Fruit fly (Drosophila melanogaster) whole organism, embryonic: ENCODE results near the gene CG13898.

Source experiments
- Ada2b ChIP-seq: fragments of 200-800 bp; sonication (Bioruptor generic); IDR thresholded peaks from 2 replicates; pipeline ENCODE4 v1.3.6; 2022; ENCODE audit warnings: missing biosample characterization, missing genetic modification characterization
- CG10959 ChIP-seq: fragments of 200-800 bp; sonication (Bioruptor generic); IDR thresholded peaks from 2 replicates; pipeline ENCODE4 v1.3.6; 2022; ENCODE audit warnings: missing biosample characterization, missing genetic modification characterization
- CG10979 ChIP-seq: fragments of 200-800 bp; sonication (Bioruptor generic); optimal IDR thresholded peaks from 2 replicates; lab custom pipeline; 2018; ENCODE audit warnings: missing biosample characterization, mild to moderate bottlenecking, missing genetic modification characterization, moderate library complexity
- CG12071 ChIP-seq: fragments of 200-800 bp; sonication (Bioruptor generic); optimal IDR thresholded peaks from 3 replicates; lab custom pipeline; 2018; ENCODE audit warnings: missing biosample characterization, mild to moderate bottlenecking, missing genetic modification characterization
- CG12942 ChIP-seq: fragments of 200-800 bp; sonication (Bioruptor generic); optimal IDR thresholded peaks from 3 replicates; lab custom pipeline; 2016; ENCODE audit warnings: missing biosample characterization, missing genetic modification characterization
- CG13123 ChIP-seq: fragments of 200-800 bp; sonication (Bioruptor generic); optimal IDR thresholded peaks from 2 replicates; lab custom pipeline; 2016; ENCODE audit warnings: missing biosample characterization, missing genetic modification characterization
- CG15269 ChIP-seq: fragments of 200-800 bp; sonication (Bioruptor generic); optimal IDR thresholded peaks from 2 replicates; lab custom pipeline; 2018; ENCODE audit warnings: missing biosample characterization, mild to moderate bottlenecking, missing genetic modification characterization, moderate library complexity
- CG1603 ChIP-seq: fragments of 200-800 bp; sonication (Bioruptor generic); optimal IDR thresholded peaks from 2 replicates; lab custom pipeline; 2019; ENCODE audit warnings: missing biosample characterization, mild to moderate bottlenecking, missing genetic modification characterization, moderate library complexity
- CG17912 ChIP-seq: fragments of 200-800 bp; sonication (Bioruptor generic); optimal IDR thresholded peaks from 2 replicates; lab custom pipeline; 2018; ENCODE audit warnings: missing biosample characterization, mild to moderate bottlenecking, missing genetic modification characterization
- CG30020 ChIP-seq: fragments of 200-800 bp; optimal IDR thresholded peaks from 2 replicates; lab custom pipeline; 2019; ENCODE audit warnings: missing biosample characterization, mild to moderate bottlenecking, missing genetic modification characterization, moderate library complexity
- CG30431 ChIP-seq: fragments of 200-800 bp; sonication (Bioruptor generic); optimal IDR thresholded peaks from 2 replicates; lab custom pipeline; 2017; ENCODE audit warnings: missing biosample characterization, missing genetic modification characterization
- CG33557 ChIP-seq: fragments of 200-800 bp; sonication (Bioruptor generic); optimal IDR thresholded peaks from 2 replicates; lab custom pipeline; 2019; ENCODE audit warnings: missing biosample characterization, mild to moderate bottlenecking, missing genetic modification characterization, moderate library complexity
- CG34224 ChIP-seq: fragments of 200-800 bp; sonication (Bioruptor generic); IDR thresholded peaks from 3 replicates; pipeline ENCODE4 v1.3.6; 2022; ENCODE audit warnings: missing biosample characterization, missing genetic modification characterization; ENCODE audit not compliant: partially characterized antibody
- CG3995 ChIP-seq: fragments of 200-800 bp; sonication (Bioruptor generic); optimal IDR thresholded peaks from 3 replicates; lab custom pipeline; 2016; ENCODE audit warnings: missing biosample characterization, missing genetic modification characterization
- CG4282 ChIP-seq: fragments of 200-800 bp; sonication (Bioruptor generic); optimal IDR thresholded peaks from 2 replicates; lab custom pipeline; 2016; ENCODE audit warnings: missing biosample characterization, missing genetic modification characterization
- CG5245 ChIP-seq: fragments of 200-800 bp; sonication (Bioruptor generic); optimal IDR thresholded peaks from 3 replicates; lab custom pipeline; 2016; ENCODE audit warnings: missing biosample characterization, missing genetic modification characterization
- CG6175 ChIP-seq: fragments of 200-800 bp; sonication (Bioruptor generic); IDR thresholded peaks from 3 replicates; pipeline ENCODE4 v1.3.6; 2022; ENCODE audit warnings: missing biosample characterization, missing genetic modification characterization
- CG7271 ChIP-seq: fragments of 200-800 bp; sonication (Bioruptor generic); optimal IDR thresholded peaks from 2 replicates; lab custom pipeline; 2018; ENCODE audit warnings: missing biosample characterization, mild to moderate bottlenecking, missing genetic modification characterization, moderate library complexity
- CG7372 ChIP-seq: fragments of 200-800 bp; sonication (Bioruptor generic); IDR thresholded peaks from 2 replicates; pipeline ENCODE4 v1.3.6; 2022; ENCODE audit warnings: missing biosample characterization, missing genetic modification characterization
- CG8765 ChIP-seq: fragments of 200-800 bp; sonication (Bioruptor generic); IDR thresholded peaks from 2 replicates; pipeline ENCODE4 v1.3.6; 2022; ENCODE audit warnings: missing biosample characterization, missing genetic modification characterization
- D19A ChIP-seq: fragments of 200-800 bp; optimal IDR thresholded peaks from 3 replicates; lab custom pipeline; 2019; ENCODE audit warnings: missing biosample characterization, mild to moderate bottlenecking, missing genetic modification characterization, moderate library complexity
- Doc2 ChIP-seq: fragments of 200-800 bp; sonication (Bioruptor generic); IDR thresholded peaks from 2 replicates; pipeline ENCODE4 v1.3.6; 2022; ENCODE audit warnings: missing biosample characterization, missing genetic modification characterization
- Ets65A ChIP-seq: fragments of 200-800 bp; sonication (Bioruptor generic); peaks from one replicate; lab custom pipeline; 2016; ENCODE audit warnings: missing biosample characterization, missing genetic modification characterization
- GATAe ChIP-seq: fragments of 200-800 bp; sonication (Bioruptor generic); conservative IDR thresholded peaks from 2 replicates; pipeline ENCODE4 v1.3.6; 2022; ENCODE audit warnings: missing biosample characterization, missing genetic modification characterization
- Hr3 ChIP-seq: fragments of 200-800 bp; sonication (Bioruptor generic); optimal IDR thresholded peaks from 3 replicates; lab custom pipeline; 2016; ENCODE audit warnings: missing biosample characterization, missing genetic modification characterization
- MESR4 ChIP-seq: fragments of 200-800 bp; sonication (Bioruptor generic); optimal IDR thresholded peaks from 2 replicates; lab custom pipeline; 2018; ENCODE audit warnings: missing biosample characterization, mild to moderate bottlenecking, missing genetic modification characterization, moderate library complexity
- Max ChIP-seq: fragments of 200-800 bp; sonication (Bioruptor generic); optimal IDR thresholded peaks from 2 replicates; lab custom pipeline; 2016; ENCODE audit warnings: missing biosample characterization, mild to moderate bottlenecking, missing genetic modification characterization
- Ravus ChIP-seq: fragments of 200-800 bp; sonication (Bioruptor generic); IDR thresholded peaks from 2 replicates; pipeline ENCODE4 v1.3.6; 2022; ENCODE audit warnings: missing biosample characterization, missing genetic modification characterization
- Ssrp ChIP-seq: fragments of 200-800 bp; sonication (Bioruptor generic); optimal IDR thresholded peaks from 2 replicates; lab custom pipeline; 2018; ENCODE audit warnings: missing biosample characterization, mild to moderate bottlenecking, missing genetic modification characterization, moderate library complexity
- caup ChIP-seq: fragments of 200-800 bp; sonication (Bioruptor generic); optimal IDR thresholded peaks from 3 replicates; lab custom pipeline; 2017; ENCODE audit warnings: missing biosample characterization, mild to moderate bottlenecking, missing genetic modification characterization, moderate library complexity; ENCODE audit not compliant: severe bottlenecking
- chif ChIP-seq, 2 experiments: fragments of 200-800 bp; sonication (Bioruptor generic); optimal IDR thresholded peaks; 3 replicates each; lab custom pipeline; 2016; ENCODE audit warnings: missing biosample characterization in 2 of 2, missing genetic modification characterization in 2 of 2
- crp ChIP-seq, 2 experiments: fragments of 200-800 bp; sonication (Bioruptor generic); optimal IDR thresholded peaks; 2 replicates in 1 of 2; 3 replicates in 1 of 2; lab custom pipeline; 2017; ENCODE audit warnings: missing biosample characterization in 2 of 2, missing genetic modification characterization in 2 of 2, mild to moderate bottlenecking in 1 of 2, moderate library complexity in 1 of 2
- dati ChIP-seq: fragments of 200-800 bp; sonication (Bioruptor generic); IDR thresholded peaks from 2 replicates; pipeline ENCODE4 v1.3.6; 2022; ENCODE audit warnings: missing biosample characterization, missing genetic modification characterization
- dpn ChIP-seq, 2 experiments: fragments of 200-800 bp; sonication (Bioruptor generic); optimal IDR thresholded peaks; 3 replicates each; lab custom pipeline; 2016; ENCODE audit warnings: missing biosample characterization in 2 of 2, missing genetic modification characterization in 2 of 2
- exex ChIP-seq: fragments of 200-800 bp; sonication (Bioruptor generic); optimal IDR thresholded peaks from 4 replicates; lab custom pipeline; 2018; ENCODE audit warnings: missing biosample characterization, mild to moderate bottlenecking, missing genetic modification characterization, moderate library complexity
- fd102C ChIP-seq: fragments of 200-800 bp; sonication (Bioruptor generic); optimal IDR thresholded peaks from 2 replicates; lab custom pipeline; 2018; ENCODE audit warnings: missing biosample characterization, mild to moderate bottlenecking, missing genetic modification characterization, moderate library complexity
- fru ChIP-seq: fragments of >200 bp; optimal IDR thresholded peaks from 2 replicates; lab custom pipeline; 2017
- hkb ChIP-seq, 2 experiments: fragments of 200-800 bp in 1 of 2; fragments of >200 bp in 1 of 2; sonication (Bioruptor generic) in 1 of 2; IDR thresholded peaks in 1 of 2; optimal IDR thresholded peaks in 1 of 2; 2 replicates each; pipeline versions ENCODE4 v1.3.6 to Lab custom; 2017 to 2022; ENCODE audit warnings: missing biosample characterization in 1 of 2, missing genetic modification characterization in 1 of 2
- inv ChIP-seq: fragments of 200-800 bp; sonication (Bioruptor generic); IDR thresholded peaks from 2 replicates; pipeline ENCODE4 v1.3.6; 2022; ENCODE audit warnings: missing biosample characterization, missing genetic modification characterization; ENCODE audit not compliant: partially characterized antibody
- jigr1 ChIP-seq: fragments of 200-800 bp; sonication (Bioruptor generic); IDR thresholded peaks from 3 replicates; pipeline ENCODE4 v1.3.6; 2022; ENCODE audit warnings: missing biosample characterization, missing genetic modification characterization
- pho ChIP-seq: fragments of 200-800 bp; sonication (Bioruptor generic); optimal IDR thresholded peaks from 2 replicates; lab custom pipeline; 2016; ENCODE audit warnings: missing biosample characterization, missing genetic modification characterization
- row ChIP-seq: fragments of 200-800 bp; sonication (Bioruptor generic); IDR thresholded peaks from 3 replicates; pipeline ENCODE4 v1.3.6; 2022; ENCODE audit warnings: missing biosample characterization, missing genetic modification characterization
- shn ChIP-seq: fragments of 200-800 bp; sonication (Bioruptor generic); optimal IDR thresholded peaks from 3 replicates; lab custom pipeline; 2016; ENCODE audit warnings: missing biosample characterization, missing genetic modification characterization
- sna ChIP-seq: fragments of 200-800 bp; sonication (Bioruptor generic); IDR thresholded peaks from 2 replicates; pipeline ENCODE4 v1.3.6; 2022; ENCODE audit warnings: missing biosample characterization, missing genetic modification characterization; ENCODE audit not compliant: partially characterized antibody
- sob ChIP-seq: fragments of 200-800 bp; sonication (Bioruptor generic); IDR thresholded peaks from 2 replicates; pipeline ENCODE4 v1.3.6; 2022; ENCODE audit warnings: missing biosample characterization, missing genetic modification characterization
- sqz ChIP-seq: fragments of 200-800 bp; sonication (Bioruptor generic); optimal IDR thresholded peaks from 3 replicates; lab custom pipeline; 2018; ENCODE audit warnings: missing biosample characterization, mild to moderate bottlenecking, missing genetic modification characterization
- tgo ChIP-seq: fragments of 200-800 bp; sonication (Bioruptor generic); IDR thresholded peaks from 3 replicates; pipeline ENCODE4 v1.3.6; 2022; ENCODE audit warnings: missing biosample characterization, missing genetic modification characterization
- tin ChIP-seq: fragments of 200-800 bp; sonication (Bioruptor generic); optimal IDR thresholded peaks from 3 replicates; lab custom pipeline; 2016; ENCODE audit warnings: missing biosample characterization, missing genetic modification characterization
- yki ChIP-seq: fragments of >200 bp; optimal IDR thresholded peaks from 3 replicates; lab custom pipeline; 2018

The CG13898 gene

DNA sequence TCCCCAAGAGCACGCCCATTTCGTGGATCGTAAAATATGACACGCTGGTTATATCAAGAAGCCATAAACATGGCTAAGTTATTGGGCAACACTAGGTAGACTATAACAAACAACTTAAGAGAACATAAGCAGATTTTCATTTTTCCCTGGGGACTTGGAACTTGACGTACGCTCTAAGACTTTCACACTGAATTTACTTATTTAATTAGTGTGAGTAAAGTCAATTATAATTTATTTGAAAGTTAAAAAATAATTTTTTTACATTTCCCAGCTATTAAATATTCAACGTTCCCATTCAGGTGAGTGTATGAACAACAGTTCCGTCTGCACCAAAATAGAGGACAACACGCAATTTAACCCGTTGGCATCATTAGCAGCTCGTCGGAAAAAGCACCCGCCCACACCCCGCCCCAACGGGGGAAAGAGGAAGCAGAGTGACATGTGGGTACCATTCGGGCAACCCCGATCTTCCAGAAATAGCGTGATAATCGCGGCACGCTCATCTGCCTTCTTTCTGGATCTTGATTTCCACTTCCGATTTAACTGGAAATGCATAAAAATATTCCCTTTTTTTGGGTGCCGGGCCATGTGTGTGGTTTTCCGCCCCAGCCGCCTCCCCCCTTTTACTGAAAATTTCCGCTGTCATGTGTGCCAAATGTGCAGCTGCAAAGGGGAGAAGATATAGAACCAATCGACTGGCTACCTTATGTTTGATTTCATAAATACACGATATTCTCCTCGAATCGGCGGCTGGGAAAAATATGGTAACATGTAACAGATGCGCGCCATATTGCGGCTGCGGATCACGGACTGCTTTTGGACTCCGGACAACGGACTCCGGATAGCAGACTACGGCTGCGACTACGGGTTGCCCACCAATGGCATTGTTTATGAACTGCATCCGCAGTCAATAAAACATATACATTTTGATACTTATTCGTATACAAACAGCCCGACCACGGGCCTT is 11.7 kb upstream of the CG13898 start (continued):
- TF ChIP-seq CG34224 (GFP tag; lab: Robert Waterston, UW): no peak
- no peak for TF ChIP-seq fru (lab: Kevin White, UChicago)
- TF ChIP-seq hkb (optimal IDR thresholded peaks at IDR 0.05; lab: Kevin White, UChicago): no peak
- TF ChIP-seq hkb (GFP tag; IDR thresholded peaks at IDR 0.05; lab: Robert Waterston, UW): peak; percentile 40; the same call in 1 of the 2 replicates
- no peak for TF ChIP-seq CG12071
- no peak for TF ChIP-seq CG5245 (GFP tag; lab: Kevin White, UChicago)
- TF ChIP-seq chif (GFP tag; optimal IDR thresholded peaks at IDR 0.05; lab: Kevin White, UChicago): no peak
- TF ChIP-seq dpn (GFP tag; optimal IDR thresholded peaks at IDR 0.05; lab: Kevin White, UChicago): no peak
- no peak for TF ChIP-seq Doc2 (GFP tag; lab: Robert Waterston, UW)
- no peak for TF ChIP-seq CG4282 (GFP tag; lab: Kevin White, UChicago)
- TF ChIP-seq GATAe (GFP tag; lab: Robert Waterston, UW): no peak
- no peak for TF ChIP-seq CG17912 (GFP tag; lab: Kevin White, UChicago)
- TF ChIP-seq yki (lab: Kevin White, UChicago): no peak
- no peak for TF ChIP-seq CG8765 (GFP tag; lab: Robert Waterston, UW)
- TF ChIP-seq CG6175 (GFP tag; lab: Robert Waterston, UW): no peak
- TF ChIP-seq CG33557 (GFP tag; lab: Kevin White, UChicago): no peak
- no peak for TF ChIP-seq exex (tag; lab: Kevin White, UChicago)
- no peak; the same call in 1 of the 2 replicates for TF ChIP-seq CG7372 (GFP tag; lab: Robert Waterston, UW)
- no peak for TF ChIP-seq sqz (GFP tag; lab: Kevin White, UChicago)
- no peak; the same call in 1 of the 2 replicates for TF ChIP-seq Ada2b (GFP tag; lab: Robert Waterston, UW)
- no peak for TF ChIP-seq CG12942
- no peak for TF ChIP-seq CG13123 (GFP tag; lab: Kevin White, UChicago)
- peak; percentile 19 for TF ChIP-seq CG10979 (tag; lab: Kevin White, UChicago)
- TF ChIP-seq CG30431 (GFP tag; lab: Kevin White, UChicago): no peak
- TF ChIP-seq Hr3 (GFP tag; lab: Kevin White, UChicago): no peak
- TF ChIP-seq CG30020: no peak
- TF ChIP-seq Max: no peak
- peak; percentile 74 for TF ChIP-seq row
- no peak for TF ChIP-seq crp (GFP tag; optimal IDR thresholded peaks at IDR 0.05; lab: Kevin White, UChicago)
- no peak for TF ChIP-seq fd102C (GFP tag; lab: Kevin White, UChicago)
- TF ChIP-seq dati (GFP tag; lab: Robert Waterston, UW): no peak
- TF ChIP-seq Ets65A (GFP tag; lab: Kevin White, UChicago): no peak
- peak; percentile 14; the same call in 1 of the 2 replicates for TF ChIP-seq sob
- TF ChIP-seq CG3995 (GFP tag; lab: Kevin White, UChicago): no peak
- TF ChIP-seq CG1603 (tag; lab: Kevin White, UChicago): no peak
- TF ChIP-seq D19A (tag; lab: Kevin White, UChicago): peak; percentile 87
- TF ChIP-seq MESR4: no peak
- TF ChIP-seq tin: no peak
- TF ChIP-seq Ravus (GFP tag; lab: Robert Waterston, UW): no peak
- TF ChIP-seq Ssrp (tag; lab: Kevin White, UChicago): peak; percentile 49
- no peak for TF ChIP-seq caup (GFP tag; lab: Kevin White, UChicago)
- TF ChIP-seq shn: no peak
- no peak for TF ChIP-seq sna
- TF ChIP-seq CG15269 (tag; lab: Kevin White, UChicago): peak; percentile 53
- TF ChIP-seq CG10959 (GFP tag; lab: Robert Waterston, UW): no peak
- TF ChIP-seq inv (GFP tag; lab: Robert Waterston, UW): no peak
- TF ChIP-seq CG7271 (tag; lab: Kevin White, UChicago): no peak
- TF ChIP-seq tgo: peak; percentile 59; the same call in 2 of the 3 replicates
- TF ChIP-seq pho (GFP tag; lab: Kevin White, UChicago): no peak
- no peak for TF ChIP-seq jigr1 (GFP tag; lab: Robert Waterston, UW)
